Fruit fly (Drosophila melanogaster) whole organism, embryonic: ENCODE results near the gene Atac2.

Experiments used
- Ada2b ChIP-seq: fragments of 200-800 bp; sonication (Bioruptor generic); IDR thresholded peaks from 2 replicates; pipeline ENCODE4 v1.3.6; 2022; ENCODE audit warnings: missing biosample characterization, missing genetic modification characterization
- Asciz ChIP-seq: fragments of 200-800 bp; sonication (Bioruptor generic); optimal IDR thresholded peaks from 2 replicates; lab custom pipeline; 2017; ENCODE audit warnings: missing biosample characterization, mild to moderate bottlenecking, missing genetic modification characterization, missing genetic modification reagents
- B-H1 ChIP-seq: fragments of 200-800 bp; sonication (Bioruptor generic); IDR thresholded peaks from 3 replicates; pipeline ENCODE4 v1.3.6; 2022; ENCODE audit warnings: missing biosample characterization, missing genetic modification characterization
- CG10147 ChIP-seq: fragments of 200-800 bp; sonication (Bioruptor generic); optimal IDR thresholded peaks from 2 replicates; lab custom pipeline; 2019; ENCODE audit warnings: missing biosample characterization, mild to moderate bottlenecking, missing genetic modification characterization, moderate library complexity
- CG10959 ChIP-seq: fragments of 200-800 bp; sonication (Bioruptor generic); IDR thresholded peaks from 2 replicates; pipeline ENCODE4 v1.3.6; 2022; ENCODE audit warnings: missing biosample characterization, missing genetic modification characterization
- CG11085 ChIP-seq: fragments of 200-800 bp; sonication (Bioruptor generic); IDR thresholded peaks from 2 replicates; pipeline ENCODE4 v1.3.6; 2022; ENCODE audit warnings: missing biosample characterization, missing genetic modification characterization
- CG11504 ChIP-seq: fragments of 200-800 bp; sonication (Bioruptor generic); optimal IDR thresholded peaks from 3 replicates; lab custom pipeline; 2019; ENCODE audit warnings: missing biosample characterization, mild to moderate bottlenecking, missing genetic modification characterization, moderate library complexity
- CG14014 ChIP-seq: fragments of 200-800 bp; sonication (Bioruptor generic); IDR thresholded peaks from 2 replicates; pipeline ENCODE4 v1.3.6; 2022; ENCODE audit warnings: missing biosample characterization, missing genetic modification characterization
- CG14441 ChIP-seq: fragments of 200-800 bp; sonication (Bioruptor generic); IDR thresholded peaks from 2 replicates; pipeline ENCODE4 v1.3.6; 2022; ENCODE audit warnings: missing biosample characterization, missing genetic modification characterization
- CG14860 ChIP-seq: fragments of 200-800 bp; sonication (Bioruptor generic); IDR thresholded peaks from 3 replicates; pipeline ENCODE4 v1.3.6; 2022; ENCODE audit warnings: missing biosample characterization, missing genetic modification characterization; ENCODE audit not compliant: partially characterized antibody
- CG1603 ChIP-seq: fragments of 200-800 bp; sonication (Bioruptor generic); optimal IDR thresholded peaks from 2 replicates; lab custom pipeline; 2019; ENCODE audit warnings: missing biosample characterization, mild to moderate bottlenecking, missing genetic modification characterization, moderate library complexity
- CG2678 ChIP-seq: fragments of 200-800 bp; sonication (Bioruptor generic); optimal IDR thresholded peaks from 3 replicates; lab custom pipeline; 2019; ENCODE audit warnings: missing biosample characterization, mild to moderate bottlenecking, missing genetic modification characterization, moderate library complexity
- CG30020 ChIP-seq: fragments of 200-800 bp; optimal IDR thresholded peaks from 2 replicates; lab custom pipeline; 2019; ENCODE audit warnings: missing biosample characterization, mild to moderate bottlenecking, missing genetic modification characterization, moderate library complexity
- CG30403 ChIP-seq: fragments of 200-800 bp; sonication (Bioruptor generic); optimal IDR thresholded peaks from 3 replicates; lab custom pipeline; 2016; ENCODE audit warnings: missing biosample characterization, missing genetic modification characterization
- CG31224 ChIP-seq: fragments of 200-800 bp; sonication (Bioruptor generic); IDR thresholded peaks from 2 replicates; pipeline ENCODE4 v1.3.6; 2022; ENCODE audit warnings: missing biosample characterization, missing genetic modification characterization
- CG32532 ChIP-seq: fragments of 200-800 bp; sonication (Bioruptor generic); IDR thresholded peaks from 2 replicates; pipeline ENCODE4 v1.3.6; 2022; ENCODE audit warnings: missing biosample characterization, missing genetic modification characterization
- CG4730 ChIP-seq: fragments of 200-800 bp; sonication (Bioruptor generic); IDR thresholded peaks from 2 replicates; pipeline ENCODE4 v1.3.6; 2022; ENCODE audit warnings: missing biosample characterization, missing genetic modification characterization
- CG5953 ChIP-seq: fragments of 200-800 bp; sonication (Bioruptor generic); IDR thresholded peaks from 2 replicates; pipeline ENCODE4 v1.3.6; 2022; ENCODE audit warnings: missing biosample characterization, missing genetic modification characterization
- CG8924 ChIP-seq: fragments of 200-800 bp; optimal IDR thresholded peaks from 3 replicates; lab custom pipeline; 2019; ENCODE audit warnings: missing biosample characterization, mild to moderate bottlenecking, missing genetic modification characterization, moderate library complexity
- CG8944 ChIP-seq: fragments of 200-800 bp; sonication (Bioruptor generic); optimal IDR thresholded peaks from 3 replicates; lab custom pipeline; 2016; ENCODE audit warnings: missing biosample characterization, missing genetic modification characterization
- E2f2 ChIP-seq: fragments of 200-800 bp; sonication (Bioruptor generic); IDR thresholded peaks from 2 replicates; pipeline ENCODE4 v1.3.6; 2022; ENCODE audit warnings: missing biosample characterization, missing genetic modification characterization
- ERR ChIP-seq: fragments of 200-800 bp; sonication (Bioruptor generic); optimal IDR thresholded peaks from 2 replicates; lab custom pipeline; 2016; ENCODE audit warnings: missing biosample characterization, missing genetic modification characterization
- Gug ChIP-seq: fragments of 200-800 bp; sonication (Bioruptor generic); IDR thresholded peaks from 4 replicates; pipeline ENCODE4 v1.3.6; 2022; ENCODE audit warnings: missing biosample characterization, missing genetic modification characterization
- H15 ChIP-seq: fragments of 200-800 bp; sonication (Bioruptor generic); IDR thresholded peaks from 3 replicates; pipeline ENCODE4 v1.3.6; 2022; ENCODE audit warnings: missing biosample characterization, missing genetic modification characterization
- HLH4C ChIP-seq: fragments of 200-800 bp; sonication (Bioruptor generic); IDR thresholded peaks from 3 replicates; pipeline ENCODE4 v1.3.6; 2022; ENCODE audit warnings: missing biosample characterization, missing genetic modification characterization; ENCODE audit not compliant: partially characterized antibody
- Hmr ChIP-seq: fragments of 200-800 bp; sonication (Bioruptor generic); optimal IDR thresholded peaks from 3 replicates; lab custom pipeline; 2017; ENCODE audit warnings: mild to moderate bottlenecking, missing biosample characterization, missing genetic modification reagents, missing genetic modification characterization
- Hsf ChIP-seq: fragments of 200-800 bp; sonication (Bioruptor generic); optimal IDR thresholded peaks from 3 replicates; lab custom pipeline; 2016; ENCODE audit warnings: missing biosample characterization, missing genetic modification characterization
- Med ChIP-seq: fragments of 200-800 bp; sonication (Bioruptor generic); peaks from one replicate; lab custom pipeline; 2016; ENCODE audit warnings: missing biosample characterization, missing genetic modification characterization, mild to moderate bottlenecking, inconsistent platforms, moderate library complexity
- Optix ChIP-seq: fragments of 200-800 bp; sonication (Bioruptor generic); IDR thresholded peaks from 3 replicates; pipeline ENCODE4 v1.3.6; 2022; ENCODE audit warnings: missing biosample characterization, missing genetic modification characterization
- Pdp1 ChIP-seq, 2 experiments: fragments of 200-800 bp; sonication (Bioruptor generic); optimal IDR thresholded peaks; 3 replicates each; lab custom pipeline; 2016; ENCODE audit warnings: missing biosample characterization in 2 of 2, missing genetic modification characterization in 2 of 2, mild to moderate bottlenecking in 1 of 2, moderate library complexity in 1 of 2
- Rfx ChIP-seq: fragments of 200-800 bp; sonication (Bioruptor generic); IDR thresholded peaks from 2 replicates; pipeline ENCODE4 v1.3.6; 2022; ENCODE audit warnings: missing biosample characterization, missing genetic modification characterization
- ara ChIP-seq: fragments of 200-800 bp; sonication (Bioruptor generic); IDR thresholded peaks from 2 replicates; pipeline ENCODE4 v1.3.6; 2022; ENCODE audit warnings: missing biosample characterization, missing genetic modification characterization
- ato ChIP-seq: fragments of 200-800 bp; sonication (Bioruptor generic); IDR thresholded peaks from 2 replicates; pipeline ENCODE4 v1.3.6; 2022; ENCODE audit warnings: missing biosample characterization, missing genetic modification characterization; ENCODE audit not compliant: partially characterized antibody
- cas ChIP-seq: fragments of 200-800 bp; sonication (Bioruptor generic); IDR thresholded peaks from 2 replicates; pipeline ENCODE4 v1.3.6; 2022; ENCODE audit warnings: missing biosample characterization, missing genetic modification characterization
- crol ChIP-seq: fragments of 200-800 bp; sonication (Bioruptor generic); IDR thresholded peaks from 2 replicates; pipeline ENCODE4 v1.3.6; 2022; ENCODE audit warnings: missing biosample characterization, missing genetic modification characterization
- fu2 ChIP-seq: fragments of 200-800 bp; sonication (Bioruptor generic); optimal IDR thresholded peaks from 2 replicates; lab custom pipeline; 2016; ENCODE audit warnings: missing biosample characterization, missing genetic modification characterization
- gfzf ChIP-seq: fragments of 200-800 bp; sonication (Bioruptor generic); optimal IDR thresholded peaks from 2 replicates; lab custom pipeline; 2016; ENCODE audit warnings: missing biosample characterization, mild to moderate bottlenecking, missing genetic modification characterization, moderate library complexity
- h ChIP-seq: fragments of >200 bp; optimal IDR thresholded peaks from 2 replicates; lab custom pipeline; 2017
- hkb ChIP-seq, 2 experiments: fragments of 200-800 bp in 1 of 2; fragments of >200 bp in 1 of 2; sonication (Bioruptor generic) in 1 of 2; IDR thresholded peaks in 1 of 2; optimal IDR thresholded peaks in 1 of 2; 2 replicates each; pipeline versions ENCODE4 v1.3.6 to Lab custom; 2017 to 2022; ENCODE audit warnings: missing biosample characterization in 1 of 2, missing genetic modification characterization in 1 of 2
- lab ChIP-seq: fragments of 200-800 bp; sonication (Bioruptor generic); optimal IDR thresholded peaks from 3 replicates; lab custom pipeline; 2017; ENCODE audit warnings: missing biosample characterization, missing genetic modification characterization, mild to moderate bottlenecking, moderate library complexity, missing genetic modification reagents
- pan ChIP-seq, 4 experiments: fragments of >200 bp in 3 of 4; fragments of 200-800 bp in 1 of 4; sonication (Bioruptor generic) in 1 of 4; optimal IDR thresholded peaks in 3 of 4; IDR thresholded peaks in 1 of 4; 2 replicates each; pipeline versions ENCODE4 v1.3.6 to Lab custom; 2017 to 2022; ENCODE audit warnings: missing biosample characterization in 2 of 4, missing genetic modification characterization in 2 of 4, mixed read lengths in 1 of 4
- prd ChIP-seq, 3 experiments: fragments of >200 bp in 2 of 3; fragments of 200-800 bp in 1 of 3; sonication (Bioruptor generic) in 1 of 3; optimal IDR thresholded peaks in 2 of 3; IDR thresholded peaks in 1 of 3; 2 replicates in 2 of 3; 3 replicates in 1 of 3; pipeline versions ENCODE4 v1.3.6 to Lab custom; 2017 to 2022; ENCODE audit warnings: missing biosample characterization in 1 of 3, missing genetic modification characterization in 1 of 3
- repo ChIP-seq: fragments of 200-800 bp; sonication (Bioruptor generic); optimal IDR thresholded peaks from 2 replicates; lab custom pipeline; 2016; ENCODE audit warnings: missing biosample characterization, missing genetic modification characterization
- sisA ChIP-seq: fragments of 200-800 bp; sonication (Bioruptor generic); IDR thresholded peaks from 2 replicates; pipeline ENCODE4 v1.3.6; 2022; ENCODE audit warnings: missing biosample characterization, missing genetic modification characterization
- stc ChIP-seq: fragments of 200-800 bp; sonication (Bioruptor generic); IDR thresholded peaks from 2 replicates; pipeline ENCODE4 v1.3.6; 2022; ENCODE audit warnings: missing biosample characterization, missing genetic modification characterization
- toy ChIP-seq: fragments of 200-800 bp; sonication (Bioruptor generic); IDR thresholded peaks from 2 replicates; pipeline ENCODE4 v1.3.6; 2022; ENCODE audit warnings: missing biosample characterization, missing genetic modification characterization
- unpg ChIP-seq: fragments of 200-800 bp; sonication (Bioruptor generic); optimal IDR thresholded peaks from 3 replicates; lab custom pipeline; 2018; ENCODE audit warnings: missing biosample characterization, mild to moderate bottlenecking, missing genetic modification characterization, moderate library complexity
- yki ChIP-seq: fragments of >200 bp; optimal IDR thresholded peaks from 3 replicates; lab custom pipeline; 2018

The Atac2 gene

DNA sequence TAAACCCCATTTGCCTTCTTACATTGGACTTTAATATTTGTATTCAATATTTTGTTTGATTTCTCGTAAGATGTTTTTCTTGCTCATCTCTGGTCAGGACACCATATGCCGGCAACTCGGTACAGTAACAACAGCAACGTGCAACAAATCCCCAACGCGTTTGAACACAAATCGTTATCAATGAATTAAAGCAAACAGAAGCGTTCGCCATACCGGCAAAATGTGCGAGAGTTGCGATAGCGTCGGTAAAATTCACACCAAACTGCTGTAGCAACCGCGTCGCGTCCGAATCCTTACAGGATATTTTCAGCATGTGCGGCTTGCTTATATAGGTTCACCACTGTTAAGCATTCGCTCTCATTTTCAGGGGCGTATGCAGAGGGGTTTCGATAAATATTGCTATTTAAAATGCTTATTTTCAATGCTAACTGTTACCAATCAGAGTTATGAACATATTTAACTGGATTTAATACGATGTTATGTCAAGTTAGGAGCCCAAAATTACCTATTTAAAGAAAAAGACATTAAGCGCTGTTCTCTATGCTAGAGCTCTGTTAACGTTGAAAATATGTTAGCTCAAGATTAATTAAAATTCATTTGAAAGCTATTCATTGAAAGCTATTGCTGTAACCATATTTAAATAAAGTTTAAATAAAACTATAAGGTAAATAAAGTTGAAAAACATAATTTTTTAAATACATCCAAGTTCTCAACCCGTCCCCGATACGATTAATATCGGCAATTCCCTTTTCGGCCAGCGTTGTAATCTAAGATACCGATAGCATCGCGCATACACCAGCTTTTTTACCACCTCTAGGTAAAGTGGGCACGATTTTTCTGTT lies 21.7 kb downstream of the Atac2 start, which contains the start of the genes Pde11 and CG15160 (continued):
- TF ChIP-seq CG14860 (peak; percentile 99), fu2 (GFP tag; lab: Kevin White, UChicago) (no peak), yki (no peak), gfzf (GFP tag; lab: Kevin White, UChicago) (peak; percentile 50), CG31224 (GFP tag; lab: Robert Waterston, UW) (no peak), CG10147 (GFP tag; lab: Kevin White, UChicago) (no peak), ERR (GFP tag; lab: Kevin White, UChicago) (no peak), crol (GFP tag; lab: Robert Waterston, UW) (no peak), ato (GFP tag; lab: Robert Waterston, UW) (peak; percentile 98), CG30403 (peak; percentile 40), HLH4C (peak; percentile 99), CG10959 (GFP tag; lab: Robert Waterston, UW) (no peak), CG4730 (GFP tag; lab: Robert Waterston, UW) (no peak), CG8944 (GFP tag; lab: Kevin White, UChicago) (no peak), unpg (no peak), B-H1 (GFP tag; lab: Robert Waterston, UW) (no peak), Asciz (no peak)

DNA sequence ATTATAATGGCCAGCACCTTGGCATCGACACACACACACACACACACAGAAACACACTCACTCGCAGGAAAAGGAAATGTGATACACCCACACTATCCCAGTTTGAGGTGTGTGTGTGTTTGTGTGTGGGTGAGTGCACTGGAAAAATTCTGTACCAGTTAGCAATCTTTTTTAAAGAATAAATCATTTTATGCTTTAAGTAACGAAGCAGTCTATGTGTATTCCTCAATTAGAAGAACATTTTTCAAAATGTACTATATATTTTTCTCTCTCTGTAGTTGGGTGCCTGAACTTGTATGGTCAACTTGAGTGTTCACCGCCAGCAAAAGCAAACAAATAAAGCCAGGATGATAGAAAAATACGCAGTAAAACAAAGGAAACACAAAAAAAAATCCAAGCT lies 27.4 kb downstream of the Atac2 start:
- TF ChIP-seq CG2678 (tag; lab: Kevin White, UChicago) (peak; percentile 49), hkb (optimal IDR thresholded peaks at IDR 0.05; lab: Kevin White, UChicago) (no peak), hkb (GFP tag; IDR thresholded peaks at IDR 0.05; lab: Robert Waterston, UW) (0 out of 2 replicates have a peak, but pooled peaks have one; percentile 19), toy (GFP tag; lab: Robert Waterston, UW) (no peak), lab (GFP tag; lab: Kevin White, UChicago) (peak; percentile 66), CG8924 (tag; lab: Kevin White, UChicago) (no peak), Med (GFP tag; lab: Kevin White, UChicago) (peak; percentile 70), CG14014 (GFP tag; lab: Robert Waterston, UW) (peak; percentile 8; the same call in 1 of the 2 replicates), Hsf (GFP tag; lab: Kevin White, UChicago) (peak; percentile 4), pan (optimal IDR thresholded peaks at IDR 0.05; lab: Kevin White, UChicago) (no peak), pan (GFP tag; optimal IDR thresholded peaks at IDR 0.05 in 1 of 2, IDR thresholded peaks at IDR 0.05 in 1 of 2) (peak in 1 of 2 experiments; percentile 55), cas (GFP tag; lab: Robert Waterston, UW) (peak; percentile 36; the same call in 1 of the 2 replicates), sisA (GFP tag; lab: Robert Waterston, UW) (peak; percentile 65), CG11085 (GFP tag; lab: Robert Waterston, UW) (0 out of 2 replicates have a peak, but pooled peaks have one; percentile 14), H15 (GFP tag; lab: Robert Waterston, UW) (0 out of 3 replicates have a peak, but pooled peaks have one; percentile 39), CG1603 (tag; lab: Kevin White, UChicago) (peak; percentile 14), Hmr (GFP tag; lab: Kevin White, UChicago) (peak; percentile 50), stc (GFP tag; lab: Robert Waterston, UW) (0 out of 2 replicates have a peak, but pooled peaks have one; percentile 10), repo (GFP tag; lab: Kevin White, UChicago) (no peak), h (lab: Kevin White, UChicago) (no peak), Rfx (GFP tag; lab: Robert Waterston, UW) (0 out of 2 replicates have a peak, but pooled peaks have one; percentile 33), CG11504 (tag; lab: Kevin White, UChicago) (peak; percentile 42), ara (GFP tag; lab: Robert Waterston, UW) (peak; percentile 51), Optix (GFP tag; lab: Robert Waterston, UW) (no peak), Ada2b (GFP tag; lab: Robert Waterston, UW) (0 out of 2 replicates have a peak, but pooled peaks have one; percentile 42), Pdp1 (GFP tag; optimal IDR thresholded peaks at IDR 0.05; lab: Kevin White, UChicago) (peak in 1 of 2 experiments; percentile 9), CG5953 (peak; percentile 61), prd (optimal IDR thresholded peaks at IDR 0.05; lab: Kevin White, UChicago) (no peak), prd (GFP tag; IDR thresholded peaks at IDR 0.05; lab: Robert Waterston, UW) (peak; percentile 78), CG30020 (no peak), CG14441 (GFP tag; lab: Robert Waterston, UW) (peak; percentile 56; the same call in 1 of the 2 replicates), E2f2 (GFP tag; lab: Robert Waterston, UW) (no peak), CG32532 (peak; percentile 64), Gug (GFP tag; lab: Robert Waterston, UW) (peak; percentile 20; the same call in 1 of the 4 replicates)
